Worm (Caenorhabditis elegans): ENCODE data around the gene pgl-3.

DNA sequence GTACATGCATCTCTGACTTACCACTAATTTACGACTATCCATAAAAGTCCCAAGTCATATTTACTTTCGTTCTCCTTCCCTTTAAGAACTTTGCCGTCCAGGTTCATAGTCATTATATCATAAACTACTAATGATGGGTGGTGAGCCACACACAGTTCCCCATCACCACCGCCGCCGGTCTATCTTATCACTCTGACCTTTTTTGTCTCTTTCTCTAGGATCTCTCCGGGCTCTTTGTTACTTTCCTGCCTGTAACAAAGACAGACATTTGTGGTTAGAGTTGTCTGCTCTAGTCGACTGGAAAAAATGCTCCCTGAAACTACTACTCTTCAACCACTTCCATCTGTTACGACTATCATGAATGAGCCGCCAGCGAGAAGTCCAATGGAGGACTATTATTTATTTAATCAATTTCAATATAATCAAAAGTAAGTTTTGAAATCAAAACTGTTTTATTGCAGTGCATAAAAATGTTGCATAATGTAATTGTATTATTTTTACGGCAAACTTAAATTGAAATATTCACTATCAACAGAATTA lies 14.7 kb downstream of the pgl-3 start, which contains the start of gene elt-7:
- TF ChIP-seq unc-55 (GFP tag; optimal IDR thresholded peaks at IDR 0.05): no peak
- TF ChIP-seq ztf-4 (tag; optimal IDR thresholded peaks at IDR 0.05): no peak
- no peak for TF ChIP-seq nhr-25 (tag; optimal IDR thresholded peaks at IDR 0.05)
- no peak for TF ChIP-seq ama-1 (optimal IDR thresholded peaks at IDR 0.05)
